Fruit fly (Drosophila melanogaster): ENCODE results near the gene CG33285.

Gene CG33285

DNA sequence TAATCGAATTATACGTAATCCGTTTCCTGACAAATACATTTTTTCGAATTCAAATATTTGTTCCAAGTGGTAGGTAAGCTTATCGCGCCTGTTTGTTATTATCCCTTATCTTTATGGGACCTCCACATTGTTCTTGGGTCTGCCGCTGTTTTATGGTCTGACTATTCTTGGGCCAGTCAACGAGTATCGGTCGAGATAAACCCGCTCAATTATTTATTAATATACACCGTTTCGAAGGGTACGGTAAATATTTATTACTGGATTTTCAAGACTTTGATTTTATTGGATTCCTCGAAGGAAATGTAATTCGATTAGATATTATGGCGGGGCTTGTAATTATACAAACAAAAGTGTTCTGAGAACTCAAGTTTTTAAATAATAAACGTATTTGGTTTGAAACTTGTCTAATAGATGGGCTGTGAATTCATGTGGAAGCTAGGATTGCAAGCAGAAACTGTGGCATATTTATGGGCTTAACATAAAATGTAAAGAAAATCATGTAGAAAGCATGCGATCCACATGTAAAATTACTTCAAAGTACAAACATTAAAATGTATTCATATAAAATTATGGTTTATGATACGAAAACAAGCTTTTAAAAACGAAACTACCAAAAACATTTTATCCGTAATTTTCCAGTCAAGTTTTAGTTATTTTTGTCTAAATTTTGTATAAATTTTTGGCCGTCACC, 23.4 kb downstream of the CG33285 start, which contains the start of gene CG43072 (continued):
- TF ChIP-seq Hr51 (GFP tag; optimal IDR thresholded peaks at IDR 0.05) (no peak), Atf3 (GFP tag; optimal IDR thresholded peaks at IDR 0.05) (no peak), CG10147 (GFP tag; optimal IDR thresholded peaks at IDR 0.05) (no peak), Asciz (GFP tag; optimal IDR thresholded peaks at IDR 0.05) (peak; percentile 17), NC2α (GFP tag; optimal IDR thresholded peaks at IDR 0.05) (no peak), run (tag; optimal IDR thresholded peaks at IDR 0.05) (peak; percentile 22), CG10462 (GFP tag; optimal IDR thresholded peaks at IDR 0.05) (no peak), CG6813 (GFP tag; optimal IDR thresholded peaks at IDR 0.05) (peak; percentile 66), CG11560 (tag; IDR thresholded peaks at IDR 0.05) (no peak), CG33557 (GFP tag; optimal IDR thresholded peaks at IDR 0.05) (peak; percentile 44), mam (GFP tag; optimal IDR thresholded peaks at IDR 0.05) (no peak), grau (tag; optimal IDR thresholded peaks at IDR 0.05) (peak; percentile 27), croc (GFP tag; conservative IDR thresholded peaks at IDR 0.05) (no peak), Spps (tag; optimal IDR thresholded peaks at IDR 0.05) (no peak), GATAe (GFP tag; conservative IDR thresholded peaks at IDR 0.05) (no peak), maf-S (GFP tag; optimal IDR thresholded peaks at IDR 0.05) (no peak), CG8388 (GFP tag; optimal IDR thresholded peaks at IDR 0.05) (no peak), Dp (GFP tag; optimal IDR thresholded peaks at IDR 0.05) (peak; percentile 11), HLH54F (GFP tag; optimal IDR thresholded peaks at IDR 0.05) (no peak), Meics (GFP tag; optimal IDR thresholded peaks at IDR 0.05) (no peak), gsb-n (tag; optimal IDR thresholded peaks at IDR 0.05) (no peak), Kr (GFP tag; optimal IDR thresholded peaks at IDR 0.05) (no peak), Awh (GFP tag; IDR thresholded peaks at IDR 0.05) (no peak), CG16779 (GFP tag; IDR thresholded peaks at IDR 0.05) (no peak), Vsx1 (GFP tag; optimal IDR thresholded peaks at IDR 0.05) (no peak), CG14965 (GFP tag; optimal IDR thresholded peaks at IDR 0.05; ENCODE audit: borderline replicate concordance) (no peak), H2.0 (GFP tag; IDR thresholded peaks at IDR 0.05) (no peak), CG31388 (GFP tag; optimal IDR thresholded peaks at IDR 0.05) (no peak), Adf1 (GFP tag; IDR thresholded peaks at IDR 0.05) (peak; percentile 14; the same call in 1 of the 2 replicates), lbe (GFP tag; optimal IDR thresholded peaks at IDR 0.05) (peak; percentile 56), wdn (GFP tag; IDR thresholded peaks at IDR 0.05) (no peak), CoRest (tag; optimal IDR thresholded peaks at IDR 0.05) (no peak), lov (optimal IDR thresholded peaks at IDR 0.05) (no peak), lov (GFP tag; IDR thresholded peaks at IDR 0.05) (no peak), CG16815 (GFP tag; optimal IDR thresholded peaks at IDR 0.05) (no peak), BtbVII (GFP tag; optimal IDR thresholded peaks at IDR 0.05) (peak; percentile 74), psq (GFP tag; optimal IDR thresholded peaks at IDR 0.05) (no peak), Gug (GFP tag; IDR thresholded peaks at IDR 0.05) (no peak), eyg (GFP tag; optimal IDR thresholded peaks at IDR 0.05) (no peak), wek (GFP tag; optimal IDR thresholded peaks at IDR 0.05) (peak; percentile 37), bcd (GFP tag; optimal IDR thresholded peaks at IDR 0.05) (no peak), Eip74EF (GFP tag; optimal IDR thresholded peaks at IDR 0.05) (peak in 1 of 2 experiments; percentile 49), CG13296 (GFP tag; optimal IDR thresholded peaks at IDR 0.05) (peak; percentile 69), CG15601 (tag; optimal IDR thresholded peaks at IDR 0.05) (peak; percentile 7), kni (GFP tag; optimal IDR thresholded peaks at IDR 0.05) (no peak), CG9817 (tag; optimal IDR thresholded peaks at IDR 0.05) (no peak), sqz (GFP tag; optimal IDR thresholded peaks at IDR 0.05) (peak; percentile 43), ken (GFP tag; IDR thresholded peaks at IDR 0.05) (no peak), Dip2 (GFP tag; IDR thresholded peaks at IDR 0.05) (no peak), Dref (GFP tag; IDR thresholded peaks at IDR 0.05) (no peak)

Data from whole organism, embryonic.